Worm (Caenorhabditis elegans) whole organism, L3 larva: ENCODE measurements around the gene cyn-10.

Source experiments
- R02D3.7 ChIP-seq: fragments of 150-350 bp; optimal IDR thresholded peaks from 2 replicates; lab custom pipeline; 2014; ENCODE audit warnings: missing biosample characterization, missing genetic modification characterization
- ZK546.5 ChIP-seq: sonication (generic microtip); optimal IDR thresholded peaks from 2 replicates; lab custom pipeline; 2017; ENCODE audit warnings: missing biosample characterization, missing genetic modification characterization
- aly-2 ChIP-seq: fragments of 150-350 bp; optimal IDR thresholded peaks from 2 replicates; lab custom pipeline; 2014; ENCODE audit warnings: missing biosample characterization, missing genetic modification characterization
- ama-1 ChIP-seq: fragments of 150-350 bp; optimal IDR thresholded peaks from 2 replicates; lab custom pipeline; 2018
- ceh-16 ChIP-seq: sonication (generic microtip); optimal IDR thresholded peaks from 2 replicates; lab custom pipeline; 2017; ENCODE audit warnings: missing biosample characterization, missing genetic modification characterization
- ceh-28 ChIP-seq: fragments of 150-350 bp; optimal IDR thresholded peaks from 2 replicates; lab custom pipeline; 2014; ENCODE audit warnings: missing biosample characterization, missing genetic modification reagents, missing genetic modification characterization
- ceh-9 ChIP-seq: sonication (generic microtip); optimal IDR thresholded peaks from 2 replicates; lab custom pipeline; 2018; ENCODE audit warnings: missing biosample characterization, missing genetic modification characterization
- egl-27 ChIP-seq: sonication (generic microtip); optimal IDR thresholded peaks from 4 replicates; lab custom pipeline; 2017; ENCODE audit warnings: missing biosample characterization, missing genetic modification reagents, missing genetic modification characterization
- elt-1 ChIP-seq: fragments of 150-350 bp; optimal IDR thresholded peaks from 2 replicates; lab custom pipeline; 2014; ENCODE audit warnings: missing biosample characterization, missing genetic modification characterization
- elt-2 ChIP-seq: sonication (generic microtip); optimal IDR thresholded peaks from 2 replicates; lab custom pipeline; 2016; ENCODE audit warnings: missing genetic modification reagents, mild to moderate bottlenecking, missing genetic modification characterization, missing compliant biosample characterization
- elt-3 ChIP-seq, 3 experiments: fragments of 150-350 bp in 1 of 3; sonication (generic microtip) in 2 of 3; optimal IDR thresholded peaks; 2 replicates in 2 of 3; 4 replicates in 1 of 3; lab custom pipeline; 2014 to 2017; ENCODE audit warnings: missing biosample characterization in 3 of 3, missing genetic modification characterization in 3 of 3
- fkh-2 ChIP-seq: fragments of 150-350 bp; optimal IDR thresholded peaks from 2 replicates; lab custom pipeline; 2014; ENCODE audit warnings: missing biosample characterization, missing genetic modification reagents, missing genetic modification characterization
- fos-1 ChIP-seq: fragments of 150-350 bp; optimal IDR thresholded peaks from 2 replicates; lab custom pipeline; 2014; ENCODE audit warnings: missing biosample characterization, missing genetic modification characterization
- jun-1 ChIP-seq: fragments of 150-350 bp; optimal IDR thresholded peaks from 2 replicates; lab custom pipeline; 2014; ENCODE audit warnings: missing biosample characterization, missing genetic modification reagents, missing genetic modification characterization
- lin-39 ChIP-seq: fragments of 150-350 bp; optimal IDR thresholded peaks from 2 replicates; lab custom pipeline; 2018; ENCODE audit warnings: missing biosample characterization, missing genetic modification reagents, missing genetic modification characterization
- lsy-12 ChIP-seq: sonication (generic microtip); optimal IDR thresholded peaks from 2 replicates; lab custom pipeline; 2016; ENCODE audit warnings: mild to moderate bottlenecking, missing genetic modification characterization, missing compliant biosample characterization
- mml-1 ChIP-seq: fragments of 150-350 bp; sonication (generic microtip); optimal IDR thresholded peaks from 3 replicates; lab custom pipeline; 2014; ENCODE audit warnings: missing biosample characterization, missing genetic modification characterization
- nfya-1 ChIP-seq: sonication (generic microtip); optimal IDR thresholded peaks from 2 replicates; lab custom pipeline; 2017; ENCODE audit warnings: missing genetic modification characterization, mild to moderate bottlenecking, missing compliant biosample characterization, antibody characterized with exemption, moderate library complexity; ENCODE audit not compliant: insufficient read depth
- nhr-11 ChIP-seq: fragments of 150-350 bp; optimal IDR thresholded peaks from 2 replicates; lab custom pipeline; 2014; ENCODE audit warnings: missing biosample characterization, missing genetic modification characterization
- nhr-12 ChIP-seq: fragments of 150-350 bp; optimal IDR thresholded peaks from 2 replicates; lab custom pipeline; 2014; ENCODE audit warnings: missing biosample characterization, missing genetic modification characterization
- nhr-23 ChIP-seq: fragments of 150-350 bp; optimal IDR thresholded peaks from 2 replicates; lab custom pipeline; 2014; ENCODE audit warnings: missing biosample characterization, missing genetic modification reagents, missing genetic modification characterization
- nhr-237 ChIP-seq: fragments of 150-350 bp; optimal IDR thresholded peaks from 2 replicates; lab custom pipeline; 2014; ENCODE audit warnings: missing biosample characterization, missing genetic modification characterization
- nhr-43 ChIP-seq: sonication (generic microtip); optimal IDR thresholded peaks from 2 replicates; lab custom pipeline; 2016; ENCODE audit warnings: mild to moderate bottlenecking, missing genetic modification characterization, missing compliant biosample characterization; ENCODE audit not compliant: poor library complexity, severe bottlenecking
- nhr-76 ChIP-seq: fragments of 150-350 bp; sonication (generic microtip); optimal IDR thresholded peaks from 5 replicates; lab custom pipeline; 2014; ENCODE audit warnings: missing biosample characterization, missing genetic modification characterization
- nhr-77 ChIP-seq: fragments of 150-350 bp; optimal IDR thresholded peaks from 2 replicates; lab custom pipeline; 2014; ENCODE audit warnings: missing biosample characterization, missing genetic modification characterization
- pha-4 ChIP-seq: fragments of 150-350 bp; optimal IDR thresholded peaks from 2 replicates; lab custom pipeline; 2014; ENCODE audit warnings: missing biosample characterization, missing genetic modification reagents, missing genetic modification characterization
- pqm-1 ChIP-seq: fragments of 150-350 bp; optimal IDR thresholded peaks from 2 replicates; lab custom pipeline; 2017; ENCODE audit warnings: missing biosample characterization, missing genetic modification characterization, inconsistent platforms
- snpc-4 ChIP-seq: fragments of 150-350 bp; optimal IDR thresholded peaks from 2 replicates; lab custom pipeline; 2014; ENCODE audit warnings: missing biosample characterization, missing genetic modification characterization
- unc-39 ChIP-seq: sonication (generic microtip); optimal IDR thresholded peaks from 4 replicates; lab custom pipeline; 2017; ENCODE audit warnings: missing biosample characterization, missing genetic modification characterization
- zag-1 ChIP-seq: fragments of 150-350 bp; optimal IDR thresholded peaks from 2 replicates; lab custom pipeline; 2014; ENCODE audit warnings: missing biosample characterization, missing genetic modification characterization
- ztf-11 ChIP-seq: fragments of 150-350 bp; optimal IDR thresholded peaks from 2 replicates; lab custom pipeline; 2014; ENCODE audit warnings: missing biosample characterization, missing genetic modification characterization
- ztf-4 ChIP-seq: fragments of 150-350 bp; optimal IDR thresholded peaks from 2 replicates; lab custom pipeline; 2014; ENCODE audit warnings: missing biosample characterization, missing genetic modification characterization

The cyn-10 gene

DNA sequence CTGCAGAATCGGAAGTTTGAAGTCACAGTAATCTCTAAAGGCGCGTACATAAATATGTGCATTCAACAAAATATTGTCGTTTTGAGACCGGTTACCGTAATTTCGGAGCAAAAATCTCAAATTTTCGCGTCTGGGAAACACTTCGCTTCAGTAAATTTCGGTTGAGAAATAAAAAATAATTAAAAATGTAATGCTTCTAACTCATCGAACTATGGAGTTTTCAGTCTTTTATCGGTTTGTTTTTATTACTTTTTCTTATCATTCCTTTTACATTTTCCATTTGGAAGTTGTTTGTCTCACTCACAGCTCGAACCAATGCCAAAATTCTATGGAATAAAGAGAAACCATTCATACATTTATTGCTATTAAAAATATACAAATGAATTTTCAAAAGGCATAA is 25.0 kb downstream of the cyn-10 start (continued):
- no peak for TF ChIP-seq ceh-28 (tag; lab: Kevin White, UChicago)
- TF ChIP-seq ZK546.5: no peak
- no peak for TF ChIP-seq unc-39
- TF ChIP-seq pha-4 (tag; lab: Kevin White, UChicago): peak; percentile 73
- TF ChIP-seq R02D3.7 (tag; lab: Kevin White, UChicago): no peak
- TF ChIP-seq ztf-4 (tag; lab: Kevin White, UChicago): no peak
- TF ChIP-seq nhr-12 (tag; lab: Kevin White, UChicago): no peak
- TF ChIP-seq mml-1 (tag; lab: Kevin White, UChicago): no peak
- no peak for TF ChIP-seq elt-3 (tag; optimal IDR thresholded peaks at IDR 0.05; lab: Kevin White, UChicago)
- no peak for TF ChIP-seq snpc-4 (tag; lab: Kevin White, UChicago)
- TF ChIP-seq lsy-12 (tag; lab: Kevin White, UChicago): peak; percentile 38
- no peak for TF ChIP-seq ztf-11 (tag; lab: Kevin White, UChicago)
- peak; percentile 21 for TF ChIP-seq nfya-1 (tag; lab: Kevin White, UChicago)
- TF ChIP-seq nhr-237 (tag; lab: Kevin White, UChicago): no peak
- TF ChIP-seq nhr-11 (tag; lab: Kevin White, UChicago): no peak
- peak; percentile 78 for TF ChIP-seq nhr-43 (tag; lab: Kevin White, UChicago)
- peak; percentile 63 for TF ChIP-seq pqm-1 (tag; lab: Kevin White, UChicago)
- no peak for TF ChIP-seq lin-39 (tag; lab: Kevin White, UChicago)

DNA sequence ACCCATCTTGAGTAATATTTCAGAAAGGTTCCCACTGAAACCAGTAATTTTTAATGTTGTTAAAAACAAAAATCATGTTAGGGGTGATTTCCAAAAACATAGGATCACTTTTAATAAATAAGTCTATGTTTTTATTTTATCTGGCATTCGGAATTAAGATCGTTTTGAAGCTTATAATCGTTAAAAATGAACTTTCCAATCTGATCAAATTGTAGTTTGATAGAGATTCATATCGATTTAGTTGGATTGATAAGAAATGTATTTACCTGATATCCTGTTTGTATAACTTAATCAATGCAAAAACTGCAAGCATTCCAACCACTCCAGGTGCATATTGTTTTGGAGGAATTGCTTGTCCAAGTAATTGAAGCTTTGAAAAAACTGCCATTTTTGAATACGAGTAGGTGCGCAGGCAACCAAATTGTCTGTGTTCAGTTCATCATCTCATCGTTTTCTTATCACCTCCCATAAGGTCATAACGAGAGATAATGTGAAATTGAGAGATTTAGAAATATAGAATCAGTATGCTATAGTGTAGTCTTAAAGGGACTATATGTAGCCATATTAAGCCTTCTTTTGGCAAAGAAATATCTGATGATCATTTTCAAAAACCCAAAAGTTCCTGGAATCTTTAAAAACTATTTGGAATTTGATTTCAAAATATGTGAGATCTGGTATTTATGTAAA is 25.7 kb downstream of the cyn-10 start, which contains the start of gene pmp-2:
pmp-2 (minus strand) TSS at position 487 of the 687 bp plus-strand sequence.
- TF ChIP-seq nhr-23 (tag; lab: Kevin White, UChicago) (peak; percentile 11), elt-3 (tag; optimal IDR thresholded peaks at IDR 0.05; lab: Kevin White, UChicago) (no peak), ama-1 (no peak), nhr-76 (tag; lab: Kevin White, UChicago) (peak; percentile 42), elt-2 (tag; lab: Kevin White, UChicago) (peak; percentile 40), nhr-43 (tag; lab: Kevin White, UChicago) (peak; percentile 18), ceh-28 (tag; lab: Kevin White, UChicago) (peak; percentile 6), fos-1 (tag; lab: Kevin White, UChicago) (no peak), pqm-1 (tag; lab: Kevin White, UChicago) (peak; percentile 8), R02D3.7 (tag; lab: Kevin White, UChicago) (no peak), pha-4 (tag; lab: Kevin White, UChicago) (no peak), jun-1 (no peak), nhr-11 (tag; lab: Kevin White, UChicago) (no peak)

DNA sequence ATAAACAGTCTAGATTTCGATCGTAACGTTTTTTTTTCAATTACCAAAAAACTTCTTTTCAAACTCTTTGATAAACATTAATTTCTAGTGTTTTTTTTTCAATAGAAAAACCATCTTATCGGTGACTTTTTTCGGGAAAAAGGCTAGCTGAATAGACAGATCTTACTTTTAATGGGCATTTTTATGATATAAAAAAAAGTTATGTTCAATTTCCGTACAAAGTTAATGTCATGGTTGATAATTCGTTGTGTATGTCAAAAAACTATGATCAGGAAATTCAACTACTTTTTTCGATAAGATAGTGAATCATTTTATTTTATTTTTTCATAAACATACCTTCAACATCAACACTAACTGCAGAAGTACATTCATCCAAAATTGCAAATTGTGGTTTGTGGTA is 28.6 kb downstream of the cyn-10 start:
- TF ChIP-seq mml-1 (tag; lab: Kevin White, UChicago) (no peak), elt-2 (tag; lab: Kevin White, UChicago) (peak; percentile 64)
- TF ChIP-seq, all 47 proteins: peak for 1

DNA sequence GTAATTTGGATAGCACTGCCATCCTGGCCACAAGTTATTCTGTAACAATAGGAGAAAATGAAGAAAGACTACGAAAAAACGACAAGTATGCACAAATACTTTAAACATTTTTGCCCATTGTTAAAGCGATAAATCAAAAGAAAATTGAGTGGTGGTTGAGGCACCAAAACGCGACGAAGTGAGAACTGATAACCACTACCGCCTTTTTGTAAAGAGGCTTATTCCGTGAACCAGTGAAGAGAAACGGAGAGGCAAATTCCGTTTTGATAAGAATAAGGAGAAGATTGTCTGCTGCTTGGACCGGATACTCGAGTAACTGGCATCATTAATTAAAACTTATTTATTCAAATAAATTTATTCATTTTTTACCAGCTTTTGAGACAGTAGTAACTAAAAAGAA is 29.4 kb downstream of the cyn-10 start, which contains the start of gene pmp-1:
pmp-1 (minus strand) TSS at position 39 of the 400 bp plus-strand sequence.
- TF ChIP-seq R02D3.7 (tag; lab: Kevin White, UChicago): no peak
- no peak for TF ChIP-seq nhr-77 (tag; lab: Kevin White, UChicago)
- TF ChIP-seq aly-2: no peak
- no peak for TF ChIP-seq elt-1 (tag; lab: Kevin White, UChicago)
- TF ChIP-seq ceh-9 (tag; lab: Kevin White, UChicago): no peak
- TF ChIP-seq ceh-16: no peak
- TF ChIP-seq pha-4 (tag; lab: Kevin White, UChicago): no peak
- TF ChIP-seq nhr-23 (tag; lab: Kevin White, UChicago): no peak
- no peak for TF ChIP-seq jun-1
- TF ChIP-seq fkh-2 (tag; lab: Kevin White, UChicago): no peak
- no peak for TF ChIP-seq egl-27
- TF ChIP-seq elt-2 (tag; lab: Kevin White, UChicago): peak; percentile 80
- no peak for TF ChIP-seq nhr-43 (tag; lab: Kevin White, UChicago)
- TF ChIP-seq mml-1 (tag; lab: Kevin White, UChicago): no peak
- no peak for TF ChIP-seq lsy-12 (tag; lab: Kevin White, UChicago)
- peak; percentile 54 for TF ChIP-seq pqm-1 (tag; lab: Kevin White, UChicago)
- no peak for TF ChIP-seq zag-1
